Worm (Caenorhabditis elegans) whole organism, L4/young adult: ENCODE measurements around the gene str-63.
"Not testable (repeated sequence)": the region's sequence is repeated elsewhere in the genome, so short reads cannot be mapped to it uniquely, and the experiment has no call there.

ENCODE experiments used
- W03F9.2 ChIP-seq: fragments of 150-350 bp; optimal IDR thresholded peaks from 2 replicates; lab custom pipeline; 2014; ENCODE audit warnings: missing biosample characterization, missing genetic modification characterization
- dao-5 ChIP-seq: sonication (generic microtip); optimal IDR thresholded peaks from 2 replicates; lab custom pipeline; 2016; ENCODE audit warnings: missing genotype, missing genetic modification characterization, moderate library complexity, missing compliant biosample characterization
- him-1 ChIP-seq: sonication (generic microtip); optimal IDR thresholded peaks from 2 replicates; lab custom pipeline; 2016; ENCODE audit warnings: missing genotype, missing genetic modification reagents, missing genetic modification characterization, missing compliant biosample characterization

str-63 gene

ce11 chrV:3391005-3391404 is 39.6 kb downstream of the str-63 start:
- TF ChIP-seq dao-5 (tag; lab: Kevin White, UChicago) (no peak), him-1 (tag; lab: Kevin White, UChicago) (no peak), W03F9.2 (tag; lab: Kevin White, UChicago) (no peak)

ce11 chrV:3394065-3394464 is 42.7 kb downstream of the str-63 start:
- TF ChIP-seq W03F9.2 (tag; lab: Kevin White, UChicago) (no peak), dao-5 (tag; lab: Kevin White, UChicago) (no peak), him-1 (tag; lab: Kevin White, UChicago) (no peak)

ce11 chrV:3394694-3395240 is 43.4 kb downstream of the str-63 start, which contains the start of gene T20D4.15:
Gene T20D4.15, minus strand, starts transcription at chrV:3394744.
- no peak for TF ChIP-seq dao-5 (tag; lab: Kevin White, UChicago)
- no peak for TF ChIP-seq W03F9.2 (tag; lab: Kevin White, UChicago)
- TF ChIP-seq him-1 (tag; lab: Kevin White, UChicago), result no peak

ce11 chrV:3396765-3397164 is 45.4 kb downstream of the str-63 start, which contains the start of gene T20D4.12:
Gene T20D4.12, plus strand, starts transcription at chrV:3397065.
- not testable (repeated sequence) for TF ChIP-seq him-1, W03F9.2, dao-5 (tag; lab: Kevin White, UChicago)

ce11 chrV:3398314-3398713 is 46.9 kb downstream of the str-63 start, which contains the start of gene T20D4.11:
Gene T20D4.11, plus strand, starts transcription at chrV:3398690.
- TF ChIP-seq dao-5 (tag; lab: Kevin White, UChicago) (no peak), W03F9.2 (tag; lab: Kevin White, UChicago) (no peak), him-1 (tag; lab: Kevin White, UChicago) (no peak)

ce11 chrV:3399952-3400351 is 48.6 kb downstream of the str-63 start, which contains the start of gene T20D4.10:
Gene T20D4.10, plus strand, starts transcription at chrV:3400252.
- not testable (repeated sequence) for TF ChIP-seq him-1, dao-5, W03F9.2 (tag; lab: Kevin White, UChicago)
